Worm (Caenorhabditis elegans) whole organism, L4/young adult: ENCODE measurements around the gene txt-11.
"Not testable (repeated sequence)": the region's sequence is repeated elsewhere in the genome, so short reads cannot be mapped to it uniquely, and the experiment has no call there.

Experiments used
- W03F9.2 ChIP-seq: fragments of 150-350 bp; optimal IDR thresholded peaks from 2 replicates; lab custom pipeline; 2014; ENCODE audit warnings: missing biosample characterization, missing genetic modification characterization
- dao-5 ChIP-seq: sonication (generic microtip); optimal IDR thresholded peaks from 2 replicates; lab custom pipeline; 2016; ENCODE audit warnings: missing genotype, missing genetic modification characterization, moderate library complexity, missing compliant biosample characterization
- him-1 ChIP-seq: sonication (generic microtip); optimal IDR thresholded peaks from 2 replicates; lab custom pipeline; 2016; ENCODE audit warnings: missing genotype, missing genetic modification reagents, missing genetic modification characterization, missing compliant biosample characterization

txt-11 gene

ce11 chrV:3413010-3413409 lies at the start of gene txt-11:
txt-11 (plus strand) TSS chrV:3413310.
- no peak for TF ChIP-seq him-1 (tag; lab: Kevin White, UChicago)
- TF ChIP-seq W03F9.2 (tag; lab: Kevin White, UChicago): no peak
- TF ChIP-seq dao-5 (tag; lab: Kevin White, UChicago): no peak

- TF ChIP-seq W03F9.2, him-1, dao-5 (tag; lab: Kevin White, UChicago): not testable (repeated sequence)
Observed at ce11 chrV:3367773-3368172, 45.3 kb upstream of the txt-11 start, which contains the start of gene C04E12.2. C04E12.2 (plus strand) TSS chrV:3368073.

ce11 chrV:3372673-3373072 lies 40.4 kb upstream of the txt-11 start, which contains the start of gene srx-121:
srx-121 (minus strand) TSS chrV:3372773.
- TF ChIP-seq dao-5 (tag; lab: Kevin White, UChicago) (no peak), W03F9.2 (tag; lab: Kevin White, UChicago) (no peak), him-1 (tag; lab: Kevin White, UChicago) (no peak)

ce11 chrV:3376973-3377372 lies 36.1 kb upstream of the txt-11 start, which contains the start of gene srbc-2:
srbc-2 (minus strand) TSS chrV:3377073.
- TF ChIP-seq W03F9.2 (tag; lab: Kevin White, UChicago): no peak
- TF ChIP-seq dao-5 (tag; lab: Kevin White, UChicago): no peak
- TF ChIP-seq him-1 (tag; lab: Kevin White, UChicago): no peak

ce11 chrV:3388299-3388698 lies 24.8 kb upstream of the txt-11 start:
- no peak for TF ChIP-seq him-1 (tag; lab: Kevin White, UChicago)
- no peak for TF ChIP-seq dao-5 (tag; lab: Kevin White, UChicago)
- TF ChIP-seq W03F9.2 (tag; lab: Kevin White, UChicago): no peak

ce11 chrV:3391005-3391404 lies 22.1 kb upstream of the txt-11 start:
- TF ChIP-seq dao-5 (tag; lab: Kevin White, UChicago) (no peak), W03F9.2 (tag; lab: Kevin White, UChicago) (no peak), him-1 (tag; lab: Kevin White, UChicago) (no peak)

- no peak for TF ChIP-seq W03F9.2 (tag; lab: Kevin White, UChicago)
- TF ChIP-seq dao-5 (tag; lab: Kevin White, UChicago): no peak
- no peak for TF ChIP-seq him-1 (tag; lab: Kevin White, UChicago)
Observed at ce11 chrV:3394065-3394464, 19.0 kb upstream of the txt-11 start.

ce11 chrV:3394694-3395240 lies 18.3 kb upstream of the txt-11 start, which contains the start of gene T20D4.15:
T20D4.15 (minus strand) TSS chrV:3394744.
- no peak for TF ChIP-seq dao-5 (tag; lab: Kevin White, UChicago)
- TF ChIP-seq him-1 (tag; lab: Kevin White, UChicago): no peak
- no peak for TF ChIP-seq W03F9.2 (tag; lab: Kevin White, UChicago)

- TF ChIP-seq dao-5, him-1, W03F9.2 (tag; lab: Kevin White, UChicago): not testable (repeated sequence)
Observed at ce11 chrV:3396765-3397164, 16.3 kb upstream of the txt-11 start, which contains the start of gene T20D4.12. T20D4.12 (plus strand) TSS chrV:3397065.

ce11 chrV:3398314-3398713 lies 14.8 kb upstream of the txt-11 start, which contains the start of gene T20D4.11:
T20D4.11 (plus strand) TSS chrV:3398690.
- TF ChIP-seq W03F9.2 (tag; lab: Kevin White, UChicago): no peak
- TF ChIP-seq him-1 (tag; lab: Kevin White, UChicago): no peak
- no peak for TF ChIP-seq dao-5 (tag; lab: Kevin White, UChicago)

ce11 chrV:3399952-3400351 lies 13.2 kb upstream of the txt-11 start, which contains the start of gene T20D4.10:
T20D4.10 (plus strand) TSS chrV:3400252.
- not testable (repeated sequence) for TF ChIP-seq W03F9.2, him-1, dao-5 (tag; lab: Kevin White, UChicago)

- no peak for TF ChIP-seq dao-5 (tag; lab: Kevin White, UChicago)
- no peak for TF ChIP-seq W03F9.2 (tag; lab: Kevin White, UChicago)
- no peak for TF ChIP-seq him-1 (tag; lab: Kevin White, UChicago)
Observed at ce11 chrV:3408602-3409001, 4.5 kb upstream of the txt-11 start, which contains the start of gene T20D4.7. T20D4.7 (plus strand) TSS chrV:3408902.

ce11 chrV:3409498-3409897 lies 3.6 kb upstream of the txt-11 start:
- no peak for TF ChIP-seq him-1 (tag; lab: Kevin White, UChicago)
- no peak for TF ChIP-seq W03F9.2 (tag; lab: Kevin White, UChicago)
- no peak for TF ChIP-seq dao-5 (tag; lab: Kevin White, UChicago)
